Worm (Caenorhabditis elegans) whole organism, young adult: ENCODE measurements around the gene emc-1.

ENCODE experiments used
- F23B12.7 ChIP-seq: sonication (generic microtip); optimal IDR thresholded peaks from 2 replicates; lab custom pipeline; 2017; ENCODE audit warnings: missing genetic modification characterization, mild to moderate bottlenecking, missing compliant biosample characterization, antibody characterized with exemption, moderate library complexity; ENCODE audit not compliant: insufficient read depth
- F33H1.4 ChIP-seq: fragments of 200-800 bp; sonication (Bioruptor generic); IDR thresholded peaks from 2 replicates; pipeline ENCODE4 v1.3.6; 2022; ENCODE audit warnings: missing genetic modification reagents, missing genetic modification characterization, missing compliant biosample characterization
- atf-7 ChIP-seq: sonication (generic microtip); optimal IDR thresholded peaks from 2 replicates; lab custom pipeline; 2017; ENCODE audit warnings: mild to moderate bottlenecking, missing genetic modification characterization, missing compliant biosample characterization
- hlh-12 ChIP-seq: sonication (generic microtip); optimal IDR thresholded peaks from 2 replicates; lab custom pipeline; 2016; ENCODE audit warnings: missing genetic modification characterization, missing compliant biosample characterization
- mel-28 ChIP-seq: sonication (generic microtip); optimal IDR thresholded peaks from 2 replicates; lab custom pipeline; 2016; ENCODE audit warnings: borderline replicate concordance, mild to moderate bottlenecking, missing genetic modification characterization, missing compliant biosample characterization

ce11 chrII:1504266-1504665 is 4.1 kb upstream of the emc-1 start, which contains the start of gene fdgt-1:
- TF ChIP-seq mel-28: no peak
- no peak for TF ChIP-seq hlh-12
- TF ChIP-seq atf-7 (tag; lab: Kevin White, UChicago): no peak
- TF ChIP-seq F23B12.7 (tag; lab: Kevin White, UChicago): no peak
- no peak for TF ChIP-seq F33H1.4
